Fruit fly (Drosophila melanogaster) whole organism, embryonic: ENCODE results near the gene CG7943.

Source experiments
- Adf1 ChIP-seq: fragments of 200-800 bp; sonication (Bioruptor generic); IDR thresholded peaks from 2 replicates; pipeline ENCODE4 v1.3.6; 2022; ENCODE audit warnings: missing biosample characterization, missing genetic modification characterization
- Aef1 ChIP-seq: fragments of 200-800 bp; sonication (Bioruptor generic); IDR thresholded peaks from 3 replicates; pipeline ENCODE4 v1.3.6; 2022; ENCODE audit warnings: missing biosample characterization, missing genetic modification characterization
- CG10979 ChIP-seq: fragments of 200-800 bp; sonication (Bioruptor generic); optimal IDR thresholded peaks from 2 replicates; lab custom pipeline; 2018; ENCODE audit warnings: missing biosample characterization, mild to moderate bottlenecking, missing genetic modification characterization, moderate library complexity
- CG12659 ChIP-seq: fragments of 200-800 bp; sonication (Bioruptor generic); optimal IDR thresholded peaks from 3 replicates; lab custom pipeline; 2017; ENCODE audit warnings: mild to moderate bottlenecking, missing biosample characterization, missing genetic modification reagents, missing genetic modification characterization
- CG13624 ChIP-seq: fragments of 200-800 bp; sonication (Bioruptor generic); optimal IDR thresholded peaks from 2 replicates; lab custom pipeline; 2016; ENCODE audit warnings: missing biosample characterization, missing genetic modification characterization
- CG15073 ChIP-seq: fragments of 200-800 bp; sonication (Bioruptor generic); optimal IDR thresholded peaks from 2 replicates; lab custom pipeline; 2016; ENCODE audit warnings: missing biosample characterization, missing genetic modification characterization
- CG15696 ChIP-seq: fragments of 200-800 bp; sonication (Bioruptor generic); optimal IDR thresholded peaks from 2 replicates; lab custom pipeline; 2019; ENCODE audit warnings: missing biosample characterization, mild to moderate bottlenecking, missing genetic modification characterization, moderate library complexity
- CG1603 ChIP-seq: fragments of 200-800 bp; sonication (Bioruptor generic); optimal IDR thresholded peaks from 2 replicates; lab custom pipeline; 2019; ENCODE audit warnings: missing biosample characterization, mild to moderate bottlenecking, missing genetic modification characterization, moderate library complexity
- CG16813 ChIP-seq: fragments of 200-800 bp; sonication (Bioruptor generic); IDR thresholded peaks from 3 replicates; pipeline ENCODE4 v1.3.6; 2022; ENCODE audit warnings: missing biosample characterization, missing genetic modification characterization; ENCODE audit not compliant: partially characterized antibody
- CG16863 ChIP-seq: fragments of 200-800 bp; sonication (Bioruptor generic); optimal IDR thresholded peaks from 3 replicates; lab custom pipeline; 2016; ENCODE audit warnings: missing biosample characterization, missing genetic modification characterization
- CG1792 ChIP-seq: fragments of 200-800 bp; sonication (Bioruptor generic); optimal IDR thresholded peaks from 2 replicates; lab custom pipeline; 2016; ENCODE audit warnings: missing biosample characterization, missing genetic modification characterization
- CG2116 ChIP-seq: fragments of 200-800 bp; sonication (Bioruptor generic); optimal IDR thresholded peaks from 3 replicates; lab custom pipeline; 2018; ENCODE audit warnings: missing biosample characterization, mild to moderate bottlenecking, missing genetic modification characterization
- CG2712 ChIP-seq: fragments of 200-800 bp; optimal IDR thresholded peaks from 3 replicates; lab custom pipeline; 2019; ENCODE audit warnings: missing biosample characterization, mild to moderate bottlenecking, missing genetic modification characterization, moderate library complexity
- CG30020 ChIP-seq: fragments of 200-800 bp; optimal IDR thresholded peaks from 2 replicates; lab custom pipeline; 2019; ENCODE audit warnings: missing biosample characterization, mild to moderate bottlenecking, missing genetic modification characterization, moderate library complexity
- CG30403 ChIP-seq: fragments of 200-800 bp; sonication (Bioruptor generic); optimal IDR thresholded peaks from 3 replicates; lab custom pipeline; 2016; ENCODE audit warnings: missing biosample characterization, missing genetic modification characterization
- CG32532 ChIP-seq: fragments of 200-800 bp; sonication (Bioruptor generic); IDR thresholded peaks from 2 replicates; pipeline ENCODE4 v1.3.6; 2022; ENCODE audit warnings: missing biosample characterization, missing genetic modification characterization
- CG32772 ChIP-seq: fragments of 200-800 bp; sonication (Bioruptor generic); IDR thresholded peaks from 2 replicates; pipeline ENCODE4 v1.3.6; 2022; ENCODE audit warnings: missing biosample characterization, missing genetic modification characterization
- CG4282 ChIP-seq: fragments of 200-800 bp; sonication (Bioruptor generic); optimal IDR thresholded peaks from 2 replicates; lab custom pipeline; 2016; ENCODE audit warnings: missing biosample characterization, missing genetic modification characterization
- CG4404 ChIP-seq: fragments of 200-800 bp; sonication (Bioruptor generic); IDR thresholded peaks from 2 replicates; pipeline ENCODE4 v1.3.6; 2022; ENCODE audit warnings: missing biosample characterization, missing genetic modification characterization
- CG7786 ChIP-seq: fragments of 200-800 bp; sonication (Bioruptor generic); optimal IDR thresholded peaks from 2 replicates; lab custom pipeline; 2016; ENCODE audit warnings: missing biosample characterization, missing genetic modification characterization
- CG8089 ChIP-seq: fragments of 200-800 bp; sonication (Bioruptor generic); optimal IDR thresholded peaks from 3 replicates; lab custom pipeline; 2016; ENCODE audit warnings: missing biosample characterization, missing genetic modification characterization
- CG8765 ChIP-seq: fragments of 200-800 bp; sonication (Bioruptor generic); IDR thresholded peaks from 2 replicates; pipeline ENCODE4 v1.3.6; 2022; ENCODE audit warnings: missing biosample characterization, missing genetic modification characterization
- CHES-1-like ChIP-seq: fragments of 200-800 bp; sonication (Bioruptor generic); optimal IDR thresholded peaks from 2 replicates; lab custom pipeline; 2016; ENCODE audit warnings: missing biosample characterization, missing genetic modification characterization
- CoRest ChIP-seq: fragments of 200-800 bp; sonication (Bioruptor generic); optimal IDR thresholded peaks from 3 replicates; lab custom pipeline; 2018; ENCODE audit warnings: missing biosample characterization, mild to moderate bottlenecking, missing genetic modification characterization, moderate library complexity
- Dek ChIP-seq: fragments of 200-800 bp; sonication (Bioruptor generic); optimal IDR thresholded peaks from 3 replicates; lab custom pipeline; 2019; ENCODE audit warnings: missing biosample characterization, mild to moderate bottlenecking, missing genetic modification characterization, moderate library complexity
- Ets97D ChIP-seq: fragments of 200-800 bp; sonication (Bioruptor generic); optimal IDR thresholded peaks from 3 replicates; lab custom pipeline; 2016; ENCODE audit warnings: missing biosample characterization, missing genetic modification characterization
- Fer3 ChIP-seq: fragments of 200-800 bp; sonication (Bioruptor generic); optimal IDR thresholded peaks from 2 replicates; lab custom pipeline; 2018; ENCODE audit warnings: missing biosample characterization, mild to moderate bottlenecking, missing genetic modification characterization, moderate library complexity
- Hsf ChIP-seq: fragments of 200-800 bp; sonication (Bioruptor generic); optimal IDR thresholded peaks from 3 replicates; lab custom pipeline; 2016; ENCODE audit warnings: missing biosample characterization, missing genetic modification characterization
- Jarid2 ChIP-seq: fragments of 200-800 bp; sonication (Bioruptor generic); optimal IDR thresholded peaks from 3 replicates; lab custom pipeline; 2017; ENCODE audit warnings: mild to moderate bottlenecking, missing biosample characterization, missing genetic modification reagents, missing genetic modification characterization
- Nf-YC ChIP-seq: fragments of 200-800 bp; optimal IDR thresholded peaks from 3 replicates; lab custom pipeline; 2019; ENCODE audit warnings: missing biosample characterization, mild to moderate bottlenecking, missing genetic modification characterization, moderate library complexity
- amos ChIP-seq: fragments of 200-800 bp; sonication (Bioruptor generic); IDR thresholded peaks from 2 replicates; pipeline ENCODE4 v1.3.6; 2022; ENCODE audit warnings: missing biosample characterization, missing genetic modification characterization; ENCODE audit not compliant: partially characterized antibody
- aop ChIP-seq: fragments of 200-800 bp; sonication (Bioruptor generic); IDR thresholded peaks from 2 replicates; pipeline ENCODE4 v1.3.6; 2022; ENCODE audit warnings: missing biosample characterization, missing genetic modification characterization
- cad ChIP-seq: fragments of >200 bp; optimal IDR thresholded peaks from 2 replicates; lab custom pipeline; 2017; ENCODE audit warnings: missing biosample characterization, missing genetic modification characterization
- cas ChIP-seq: fragments of 200-800 bp; sonication (Bioruptor generic); IDR thresholded peaks from 2 replicates; pipeline ENCODE4 v1.3.6; 2022; ENCODE audit warnings: missing biosample characterization, missing genetic modification characterization
- ci ChIP-seq: fragments of 200-800 bp; sonication (Bioruptor generic); IDR thresholded peaks from 3 replicates; pipeline ENCODE4 v1.3.6; 2022; ENCODE audit warnings: missing biosample characterization, missing genetic modification characterization
- dan ChIP-seq: fragments of 200-800 bp; sonication (Bioruptor generic); IDR thresholded peaks from 2 replicates; pipeline ENCODE4 v1.3.6; 2022; ENCODE audit warnings: missing biosample characterization, missing genetic modification characterization
- dm ChIP-seq: fragments of 200-800 bp; sonication (Bioruptor generic); optimal IDR thresholded peaks from 3 replicates; lab custom pipeline; 2016; ENCODE audit warnings: missing biosample characterization, missing genetic modification characterization
- en ChIP-seq: fragments of 200-800 bp; sonication (Bioruptor generic); optimal IDR thresholded peaks from 2 replicates; lab custom pipeline; 2016; ENCODE audit warnings: missing biosample characterization, missing genetic modification characterization
- fd64A ChIP-seq: fragments of 200-800 bp; sonication (Bioruptor generic); optimal IDR thresholded peaks from 3 replicates; lab custom pipeline; 2018; ENCODE audit warnings: missing biosample characterization, mild to moderate bottlenecking, missing genetic modification characterization
- gfzf ChIP-seq: fragments of 200-800 bp; sonication (Bioruptor generic); optimal IDR thresholded peaks from 2 replicates; lab custom pipeline; 2016; ENCODE audit warnings: missing biosample characterization, mild to moderate bottlenecking, missing genetic modification characterization, moderate library complexity
- knrl ChIP-seq: fragments of 200-800 bp; sonication (Bioruptor generic); IDR thresholded peaks from 3 replicates; pipeline ENCODE4 v1.3.6; 2022; ENCODE audit warnings: missing biosample characterization, missing genetic modification characterization; ENCODE audit not compliant: partially characterized antibody
- lab ChIP-seq: fragments of 200-800 bp; sonication (Bioruptor generic); optimal IDR thresholded peaks from 3 replicates; lab custom pipeline; 2017; ENCODE audit warnings: missing biosample characterization, missing genetic modification characterization, mild to moderate bottlenecking, moderate library complexity, missing genetic modification reagents
- maf-S ChIP-seq: fragments of 200-800 bp; sonication (Bioruptor generic); optimal IDR thresholded peaks from 2 replicates; lab custom pipeline; 2016; ENCODE audit warnings: missing biosample characterization, missing genetic modification characterization
- nmo ChIP-seq: fragments of 200-800 bp; sonication (Bioruptor generic); optimal IDR thresholded peaks from 2 replicates; lab custom pipeline; 2018; ENCODE audit warnings: missing biosample characterization, mild to moderate bottlenecking, missing genetic modification characterization, moderate library complexity
- sisA ChIP-seq: fragments of 200-800 bp; sonication (Bioruptor generic); IDR thresholded peaks from 2 replicates; pipeline ENCODE4 v1.3.6; 2022; ENCODE audit warnings: missing biosample characterization, missing genetic modification characterization
- ttk ChIP-seq: fragments of 200-800 bp; sonication (Bioruptor generic); IDR thresholded peaks from 2 replicates; pipeline ENCODE4 v2.1.2; 2022; ENCODE audit warnings: missing biosample characterization, missing genetic modification characterization
- tup ChIP-seq: fragments of 200-800 bp; sonication (Bioruptor generic); optimal IDR thresholded peaks from 2 replicates; lab custom pipeline; 2016; ENCODE audit warnings: missing biosample characterization, mild to moderate bottlenecking, missing genetic modification characterization, moderate library complexity
- twi ChIP-seq: fragments of 200-800 bp; optimal IDR thresholded peaks from 2 replicates; lab custom pipeline; 2019; ENCODE audit warnings: missing biosample characterization, mild to moderate bottlenecking, missing genetic modification characterization, moderate library complexity
- zfh1 ChIP-seq: fragments of 200-800 bp; sonication (Bioruptor generic); IDR thresholded peaks from 3 replicates; pipeline ENCODE4 v1.3.6; 2022; ENCODE audit warnings: missing biosample characterization, missing genetic modification characterization

Gene CG7943

dm6 chr3R:30004648-30005047, 41.6 kb upstream of the CG7943 start, which contains the start of the genes Nlp and Nph (continued):
- TF ChIP-seq knrl (GFP tag; lab: Robert Waterston, UW) (peak; percentile 88), gfzf (GFP tag; lab: Kevin White, UChicago) (peak; percentile 26), CG15073 (GFP tag; lab: Kevin White, UChicago) (no peak), sisA (GFP tag; lab: Robert Waterston, UW) (no peak), CG13624 (GFP tag; lab: Kevin White, UChicago) (peak; percentile 28), amos (peak; percentile 76), Adf1 (GFP tag; lab: Robert Waterston, UW) (0 out of 2 replicates have a peak, but pooled peaks have one; percentile 7), CG12659 (GFP tag; lab: Kevin White, UChicago) (peak; percentile 65), CG8089 (no peak), en (no peak), CG4282 (GFP tag; lab: Kevin White, UChicago) (no peak), CG16863 (no peak), fd64A (GFP tag; lab: Kevin White, UChicago) (no peak), CG8765 (GFP tag; lab: Robert Waterston, UW) (no peak), aop (GFP tag; lab: Robert Waterston, UW) (no peak), dm (GFP tag; lab: Kevin White, UChicago) (peak; percentile 89), CG4404 (no peak), CG2116 (GFP tag; lab: Kevin White, UChicago) (peak; percentile 93), CG1792 (GFP tag; lab: Kevin White, UChicago) (no peak), cas (GFP tag; lab: Robert Waterston, UW) (no peak), CG30403 (GFP tag; lab: Kevin White, UChicago) (peak; percentile 40), CoRest (tag; lab: Kevin White, UChicago) (peak; percentile 15), dan (no peak), ci (GFP tag; lab: Robert Waterston, UW) (no peak), CG32772 (no peak), CG16813 (GFP tag; lab: Robert Waterston, UW) (peak; percentile 86), Jarid2 (GFP tag; lab: Kevin White, UChicago) (no peak), CG15696 (no peak), twi (tag; lab: Kevin White, UChicago) (peak; percentile 41), Dek (no peak), tup (GFP tag; lab: Kevin White, UChicago) (no peak), CG32532 (GFP tag; lab: Robert Waterston, UW) (peak; percentile 43; the same call in 1 of the 2 replicates), zfh1 (GFP tag; lab: Robert Waterston, UW) (0 out of 3 replicates have a peak, but pooled peaks have one; percentile 3), maf-S (GFP tag; lab: Kevin White, UChicago) (no peak), Fer3 (no peak), CG10979 (tag; lab: Kevin White, UChicago) (peak; percentile 15), Hsf (peak; percentile 36), CG1603 (tag; lab: Kevin White, UChicago) (peak; percentile 79), CG30020 (tag; lab: Kevin White, UChicago) (peak; percentile 38), nmo (peak; percentile 67), CG7786 (GFP tag; lab: Kevin White, UChicago) (peak; percentile 7), ttk (GFP tag; lab: Robert Waterston, UW) (no peak), lab (no peak), Aef1 (no peak), CG2712 (peak; percentile 49), cad (GFP tag; lab: Kevin White, UChicago) (no peak), Ets97D (GFP tag; lab: Kevin White, UChicago) (peak; percentile 71), Nf-YC (tag; lab: Kevin White, UChicago) (peak; percentile 39), CHES-1-like (peak; percentile 40)
